Fruit fly (Drosophila melanogaster) Kc167 (cell line): Measurements from ENCODE around the gene CheB93b.

Experiments used
- Myc ChIP-seq: fragments of >200 bp; optimal IDR thresholded peaks from 2 replicates; lab custom pipeline; 2017; ENCODE audit warnings: missing external identifiers
- Sin3A ChIP-seq: fragments of >200 bp; optimal IDR thresholded peaks from 2 replicates; lab custom pipeline; 2018; ENCODE audit warnings: missing external identifiers
- h ChIP-seq: fragments of >200 bp; optimal IDR thresholded peaks from 3 replicates; lab custom pipeline; 2018; ENCODE audit warnings: missing external identifiers
- insv ChIP-seq: fragments of >200 bp; optimal IDR thresholded peaks from 3 replicates; lab custom pipeline; 2018; ENCODE audit warnings: missing external identifiers
- psq ChIP-seq: fragments of >200 bp; optimal IDR thresholded peaks from 2 replicates; lab custom pipeline; 2017; ENCODE audit warnings: missing external identifiers
- ttk ChIP-seq: sonication (Bioruptor generic); optimal IDR thresholded peaks from 2 replicates; lab custom pipeline; 2017; ENCODE audit warnings: missing external identifiers

The CheB93b gene

dm6 chr3R:21416888-21417287 is 8.0 kb downstream of the CheB93b start:
- TF ChIP-seq psq (no peak), insv (no peak), Myc (lab: Kevin White, UChicago) (no peak), h (lab: Kevin White, UChicago) (no peak), ttk (lab: Kevin White, UChicago) (no peak), Sin3A (lab: Kevin White, UChicago) (no peak)

- no peak for TF ChIP-seq Sin3A (lab: Kevin White, UChicago)
- TF ChIP-seq psq = no peak
- no peak for TF ChIP-seq insv
- TF ChIP-seq ttk (lab: Kevin White, UChicago) = no peak
- TF ChIP-seq h (lab: Kevin White, UChicago) = no peak
- no peak for TF ChIP-seq Myc (lab: Kevin White, UChicago)
Observed at dm6 chr3R:21419258-21419657, 10.3 kb downstream of the CheB93b start.

dm6 chr3R:21419932-21420331 is 11.0 kb downstream of the CheB93b start:
- TF ChIP-seq Myc (lab: Kevin White, UChicago) (no peak), Sin3A (lab: Kevin White, UChicago) (no peak), ttk (lab: Kevin White, UChicago) (no peak), psq (no peak), h (lab: Kevin White, UChicago) (no peak), insv (no peak)

dm6 chr3R:21426795-21427194 is 17.9 kb downstream of the CheB93b start:
- TF ChIP-seq psq (no peak), insv (no peak), ttk (lab: Kevin White, UChicago) (no peak), h (lab: Kevin White, UChicago) (no peak), Myc (lab: Kevin White, UChicago) (no peak), Sin3A (lab: Kevin White, UChicago) (no peak)

- TF ChIP-seq Sin3A (lab: Kevin White, UChicago) = no peak
- no peak for TF ChIP-seq psq
- no peak for TF ChIP-seq ttk (lab: Kevin White, UChicago)
- TF ChIP-seq Myc (lab: Kevin White, UChicago) = no peak
- no peak for TF ChIP-seq h (lab: Kevin White, UChicago)
- TF ChIP-seq insv = no peak
Observed at dm6 chr3R:21433879-21434559, 25.1 kb downstream of the CheB93b start, which contains the start of gene lbl. TSS of gene lbl (minus strand) at chr3R:21434133.

- TF ChIP-seq Myc (lab: Kevin White, UChicago) (no peak), ttk (lab: Kevin White, UChicago) (no peak), insv (no peak), Sin3A (lab: Kevin White, UChicago) (no peak), h (lab: Kevin White, UChicago) (no peak), psq (no peak)
Observed at dm6 chr3R:21437515-21438090, 28.7 kb downstream of the CheB93b start.

- no peak for TF ChIP-seq insv
- TF ChIP-seq Myc (lab: Kevin White, UChicago) = no peak
- no peak for TF ChIP-seq Sin3A (lab: Kevin White, UChicago)
- TF ChIP-seq psq = no peak
- no peak for TF ChIP-seq ttk (lab: Kevin White, UChicago)
Observed at dm6 chr3R:21440102-21440501, 31.2 kb downstream of the CheB93b start.

- TF ChIP-seq h (lab: Kevin White, UChicago) = no peak
- no peak for TF ChIP-seq Myc (lab: Kevin White, UChicago)
- TF ChIP-seq ttk (lab: Kevin White, UChicago) = no peak
- no peak for TF ChIP-seq psq
- no peak for TF ChIP-seq insv
- no peak for TF ChIP-seq Sin3A (lab: Kevin White, UChicago)
Observed at dm6 chr3R:21440760-21441159, 31.8 kb downstream of the CheB93b start.

- no peak for TF ChIP-seq psq
- no peak for TF ChIP-seq ttk (lab: Kevin White, UChicago)
- no peak for TF ChIP-seq insv
- TF ChIP-seq Sin3A (lab: Kevin White, UChicago) = no peak
- no peak for TF ChIP-seq h (lab: Kevin White, UChicago)
- TF ChIP-seq Myc (lab: Kevin White, UChicago) = no peak
Observed at dm6 chr3R:21445327-21445726, 36.4 kb downstream of the CheB93b start.

dm6 chr3R:21446334-21446733 is 37.4 kb downstream of the CheB93b start, which contains the start of gene lbe:
TSS of gene lbe (minus strand) at chr3R:21446537.
- TF ChIP-seq psq (no peak), ttk (lab: Kevin White, UChicago) (no peak), insv (no peak), h (lab: Kevin White, UChicago) (no peak), Sin3A (lab: Kevin White, UChicago) (no peak)

dm6 chr3R:21447656-21448055 is 38.7 kb downstream of the CheB93b start:
- TF ChIP-seq insv (no peak), Sin3A (lab: Kevin White, UChicago) (no peak), Myc (lab: Kevin White, UChicago) (no peak), h (lab: Kevin White, UChicago) (no peak), ttk (lab: Kevin White, UChicago) (no peak), psq (no peak)

- TF ChIP-seq h (lab: Kevin White, UChicago) (no peak), Myc (lab: Kevin White, UChicago) (no peak), insv (no peak), psq (no peak), Sin3A (lab: Kevin White, UChicago) (no peak), ttk (lab: Kevin White, UChicago) (no peak)
Observed at dm6 chr3R:21452108-21452507, 43.2 kb downstream of the CheB93b start.
